Worm (Caenorhabditis elegans) whole organism, L2 larva: ENCODE data around the gene Y116A8C.37.

Source experiments
- F13H6.1 ChIP-seq: sonication (generic microtip); optimal IDR thresholded peaks from 2 replicates; lab custom pipeline; 2016; ENCODE audit warnings: missing genetic modification characterization, missing compliant biosample characterization
- ceh-82 ChIP-seq: fragments of 150-350 bp; optimal IDR thresholded peaks from 2 replicates; lab custom pipeline; 2014; ENCODE audit warnings: missing biosample characterization, missing genetic modification characterization
- elt-1 ChIP-seq: fragments of 150-350 bp; optimal IDR thresholded peaks from 2 replicates; lab custom pipeline; 2014; ENCODE audit warnings: missing biosample characterization, missing genetic modification characterization
- fos-1 ChIP-seq: fragments of 150-350 bp; optimal IDR thresholded peaks from 2 replicates; lab custom pipeline; 2014; ENCODE audit warnings: missing biosample characterization, missing genetic modification characterization
- lsy-2 ChIP-seq, 2 experiments: fragments of 150-350 bp in 1 of 2; sonication (generic microtip) in 1 of 2; optimal IDR thresholded peaks; 2 replicates each; lab custom pipeline; 2014 to 2017; ENCODE audit warnings: missing biosample characterization in 2 of 2, missing genetic modification characterization in 2 of 2
- nhr-23 ChIP-seq: fragments of 150-350 bp; optimal IDR thresholded peaks from 2 replicates; lab custom pipeline; 2014; ENCODE audit warnings: missing biosample characterization, missing genetic modification reagents, missing genetic modification characterization
- nhr-6 ChIP-seq: fragments of 150-350 bp; optimal IDR thresholded peaks from 2 replicates; lab custom pipeline; 2014; ENCODE audit warnings: missing biosample characterization, missing genetic modification characterization
- skn-1 ChIP-seq: sonication (generic microtip); optimal IDR thresholded peaks from 2 replicates; lab custom pipeline; 2017; ENCODE audit warnings: missing biosample characterization, missing genetic modification characterization
- unc-55 ChIP-seq: fragments of 150-350 bp; sonication (generic microtip); optimal IDR thresholded peaks from 3 replicates; lab custom pipeline; 2014; ENCODE audit warnings: missing biosample characterization, missing genetic modification reagents, missing genetic modification characterization
- ztf-11 ChIP-seq: sonication (generic microtip); optimal IDR thresholded peaks from 2 replicates; lab custom pipeline; 2017; ENCODE audit warnings: missing biosample characterization, missing genetic modification characterization

- TF ChIP-seq lsy-2 (tag; optimal IDR thresholded peaks at IDR 0.05; lab: Kevin White, UChicago) (no peak), fos-1 (tag; lab: Kevin White, UChicago) (no peak), F13H6.1 (no peak), nhr-23 (tag; lab: Kevin White, UChicago) (no peak), nhr-6 (no peak), skn-1 (tag; lab: Kevin White, UChicago) (no peak), elt-1 (tag; lab: Kevin White, UChicago) (no peak), ceh-82 (tag; lab: Kevin White, UChicago) (no peak), ztf-11 (tag; lab: Kevin White, UChicago) (no peak), unc-55 (GFP tag; lab: Kevin White, UChicago) (no peak)
Observed at ce11 chrIV:17099113-17099512, 31.8 kb downstream of the Y116A8C.37 start.
